Fruit fly (Drosophila melanogaster) whole organism, embryonic: Measurements from ENCODE around the gene Pex1.
A peak's percentile ranks its signal among the peaks of the same experiment; 100 is the strongest.

ENCODE experiments used
- Atf6 ChIP-seq: fragments of 200-800 bp; sonication (Bioruptor generic); IDR thresholded peaks from 2 replicates; pipeline ENCODE4 v1.3.6; 2022; ENCODE audit warnings: missing biosample characterization, missing genetic modification characterization
- B-H2 ChIP-seq: fragments of 200-800 bp; sonication (Bioruptor generic); optimal IDR thresholded peaks from 2 replicates; lab custom pipeline; 2018; ENCODE audit warnings: missing biosample characterization, mild to moderate bottlenecking, missing genetic modification characterization
- CG10209 ChIP-seq: fragments of 200-800 bp; sonication (Bioruptor generic); optimal IDR thresholded peaks from 3 replicates; lab custom pipeline; 2017; ENCODE audit warnings: missing biosample characterization, mild to moderate bottlenecking, missing genetic modification characterization, missing genetic modification reagents
- CG10274 ChIP-seq: fragments of 200-800 bp; sonication (Bioruptor generic); optimal IDR thresholded peaks from 3 replicates; lab custom pipeline; 2017; ENCODE audit warnings: missing biosample characterization, mild to moderate bottlenecking, missing genetic modification characterization
- CG10366 ChIP-seq: fragments of 200-800 bp; sonication (Bioruptor generic); IDR thresholded peaks from 2 replicates; pipeline ENCODE4 v1.3.6; 2022; ENCODE audit warnings: missing biosample characterization, missing genetic modification characterization
- CG10654 ChIP-seq: fragments of 200-800 bp; sonication (Bioruptor generic); optimal IDR thresholded peaks from 2 replicates; lab custom pipeline; 2016; ENCODE audit warnings: missing biosample characterization, missing genetic modification characterization
- CG11085 ChIP-seq: fragments of 200-800 bp; sonication (Bioruptor generic); IDR thresholded peaks from 2 replicates; pipeline ENCODE4 v1.3.6; 2022; ENCODE audit warnings: missing biosample characterization, missing genetic modification characterization
- CG11247 ChIP-seq: fragments of 200-800 bp; sonication (Bioruptor generic); IDR thresholded peaks from 2 replicates; pipeline ENCODE4 v1.3.6; 2022; ENCODE audit warnings: missing biosample characterization, missing genetic modification characterization
- CG12299 ChIP-seq: fragments of 200-800 bp; sonication (Bioruptor generic); optimal IDR thresholded peaks from 2 replicates; lab custom pipeline; 2018; ENCODE audit warnings: missing biosample characterization, mild to moderate bottlenecking, missing genetic modification characterization
- CG12391 ChIP-seq: fragments of 200-800 bp; sonication (Bioruptor generic); optimal IDR thresholded peaks from 3 replicates; lab custom pipeline; 2018; ENCODE audit warnings: missing biosample characterization, mild to moderate bottlenecking, missing genetic modification characterization, moderate library complexity
- CG13287 ChIP-seq: fragments of 200-800 bp; sonication (Bioruptor generic); IDR thresholded peaks from 2 replicates; pipeline ENCODE4 v1.3.6; 2022; ENCODE audit warnings: missing biosample characterization, missing genetic modification characterization; ENCODE audit not compliant: partially characterized antibody
- CG13296 ChIP-seq: fragments of 200-800 bp; sonication (Bioruptor generic); optimal IDR thresholded peaks from 3 replicates; lab custom pipeline; 2018; ENCODE audit warnings: missing biosample characterization, mild to moderate bottlenecking, missing genetic modification characterization
- CG15011 ChIP-seq: fragments of 200-800 bp; sonication (Bioruptor generic); optimal IDR thresholded peaks from 3 replicates; lab custom pipeline; 2018; ENCODE audit warnings: missing biosample characterization, mild to moderate bottlenecking, missing genetic modification characterization
- CG15696 ChIP-seq: fragments of 200-800 bp; sonication (Bioruptor generic); optimal IDR thresholded peaks from 2 replicates; lab custom pipeline; 2019; ENCODE audit warnings: missing biosample characterization, mild to moderate bottlenecking, missing genetic modification characterization, moderate library complexity
- CG16815 ChIP-seq: fragments of 200-800 bp; sonication (Bioruptor generic); optimal IDR thresholded peaks from 3 replicates; lab custom pipeline; 2017; ENCODE audit warnings: missing biosample characterization, mild to moderate bottlenecking, missing genetic modification characterization
- CG17186 ChIP-seq: fragments of 200-800 bp; sonication (Bioruptor generic); optimal IDR thresholded peaks from 3 replicates; lab custom pipeline; 2017; ENCODE audit warnings: missing biosample characterization, missing genetic modification reagents, missing genetic modification characterization
- CG17359 ChIP-seq: fragments of 200-800 bp; sonication (Bioruptor generic); optimal IDR thresholded peaks from 3 replicates; lab custom pipeline; 2018; ENCODE audit warnings: missing biosample characterization, mild to moderate bottlenecking, missing genetic modification characterization, moderate library complexity
- CG17385 ChIP-seq: fragments of 200-800 bp; sonication (Bioruptor generic); optimal IDR thresholded peaks from 3 replicates; lab custom pipeline; 2018; ENCODE audit warnings: missing biosample characterization, mild to moderate bottlenecking, missing genetic modification characterization
- CG4820 ChIP-seq: fragments of 200-800 bp; sonication (Bioruptor generic); optimal IDR thresholded peaks from 3 replicates; lab custom pipeline; 2016; ENCODE audit warnings: missing biosample characterization, missing genetic modification characterization
- CG7271 ChIP-seq: fragments of 200-800 bp; sonication (Bioruptor generic); optimal IDR thresholded peaks from 2 replicates; lab custom pipeline; 2018; ENCODE audit warnings: missing biosample characterization, mild to moderate bottlenecking, missing genetic modification characterization, moderate library complexity
- CG8089 ChIP-seq: fragments of 200-800 bp; sonication (Bioruptor generic); optimal IDR thresholded peaks from 3 replicates; lab custom pipeline; 2016; ENCODE audit warnings: missing biosample characterization, missing genetic modification characterization
- CG8281 ChIP-seq: fragments of 200-800 bp; sonication (Bioruptor generic); optimal IDR thresholded peaks from 2 replicates; lab custom pipeline; 2018; ENCODE audit warnings: missing biosample characterization, mild to moderate bottlenecking, missing genetic modification characterization, moderate library complexity
- CG9215 ChIP-seq: fragments of 200-800 bp; sonication (Bioruptor generic); IDR thresholded peaks from 2 replicates; pipeline ENCODE4 v1.3.6; 2022; ENCODE audit warnings: missing biosample characterization, missing genetic modification characterization
- CG9609 ChIP-seq: fragments of 200-800 bp; sonication (Bioruptor generic); optimal IDR thresholded peaks from 3 replicates; lab custom pipeline; 2016; ENCODE audit warnings: missing biosample characterization, missing genetic modification characterization
- CHES-1-like ChIP-seq: fragments of 200-800 bp; sonication (Bioruptor generic); optimal IDR thresholded peaks from 2 replicates; lab custom pipeline; 2016; ENCODE audit warnings: missing biosample characterization, missing genetic modification characterization
- D ChIP-seq, 2 experiments: fragments of 200-800 bp in 1 of 2; fragments of >200 bp in 1 of 2; sonication (Bioruptor generic) in 1 of 2; optimal IDR thresholded peaks; 2 replicates in 1 of 2; 3 replicates in 1 of 2; lab custom pipeline; 2017; ENCODE audit warnings: mild to moderate bottlenecking in 1 of 2, missing biosample characterization in 1 of 2, missing genetic modification characterization in 1 of 2, missing genetic modification reagents in 1 of 2
- D19B ChIP-seq: fragments of 200-800 bp; sonication (Bioruptor generic); optimal IDR thresholded peaks from 2 replicates; lab custom pipeline; 2017; ENCODE audit warnings: missing biosample characterization, mild to moderate bottlenecking, missing genetic modification characterization
- E2f2 ChIP-seq: fragments of 200-800 bp; sonication (Bioruptor generic); IDR thresholded peaks from 2 replicates; pipeline ENCODE4 v1.3.6; 2022; ENCODE audit warnings: missing biosample characterization, missing genetic modification characterization
- Kr ChIP-seq: fragments of 200-800 bp; sonication (Bioruptor generic); optimal IDR thresholded peaks from 2 replicates; lab custom pipeline; 2017; ENCODE audit warnings: missing biosample characterization, mild to moderate bottlenecking, missing genetic modification characterization
- Med ChIP-seq: fragments of 200-800 bp; sonication (Bioruptor generic); peaks from one replicate; lab custom pipeline; 2016; ENCODE audit warnings: missing biosample characterization, missing genetic modification characterization, mild to moderate bottlenecking, inconsistent platforms, moderate library complexity
- Oli ChIP-seq: fragments of 200-800 bp; sonication (Bioruptor generic); optimal IDR thresholded peaks from 2 replicates; lab custom pipeline; 2018; ENCODE audit warnings: missing biosample characterization, mild to moderate bottlenecking, missing genetic modification characterization, moderate library complexity
- Rfx ChIP-seq: fragments of 200-800 bp; sonication (Bioruptor generic); IDR thresholded peaks from 2 replicates; pipeline ENCODE4 v1.3.6; 2022; ENCODE audit warnings: missing biosample characterization, missing genetic modification characterization
- Scr ChIP-seq: fragments of 200-800 bp; sonication (Bioruptor generic); IDR thresholded peaks from 2 replicates; pipeline ENCODE4 v1.3.6; 2022; ENCODE audit warnings: missing biosample characterization, missing genetic modification characterization; ENCODE audit not compliant: partially characterized antibody
- Ssrp ChIP-seq: fragments of 200-800 bp; sonication (Bioruptor generic); optimal IDR thresholded peaks from 2 replicates; lab custom pipeline; 2018; ENCODE audit warnings: missing biosample characterization, mild to moderate bottlenecking, missing genetic modification characterization, moderate library complexity
- Xrp1 ChIP-seq: fragments of 200-800 bp; sonication (Bioruptor generic); IDR thresholded peaks from 2 replicates; pipeline ENCODE4 v1.3.6; 2022; ENCODE audit warnings: missing biosample characterization, missing genetic modification characterization
- bcd ChIP-seq: fragments of 200-800 bp; sonication (Bioruptor generic); optimal IDR thresholded peaks from 2 replicates; lab custom pipeline; 2017; ENCODE audit warnings: missing biosample characterization, mild to moderate bottlenecking, missing genetic modification characterization
- cg ChIP-seq: fragments of 200-800 bp; sonication (Bioruptor generic); optimal IDR thresholded peaks from 3 replicates; lab custom pipeline; 2019; ENCODE audit warnings: missing biosample characterization, mild to moderate bottlenecking, missing genetic modification characterization, moderate library complexity
- crol ChIP-seq: fragments of 200-800 bp; sonication (Bioruptor generic); IDR thresholded peaks from 2 replicates; pipeline ENCODE4 v1.3.6; 2022; ENCODE audit warnings: missing biosample characterization, missing genetic modification characterization
- hth ChIP-seq: fragments of >200 bp; optimal IDR thresholded peaks from 2 replicates; lab custom pipeline; 2017; ENCODE audit warnings: inconsistent platforms
- ind ChIP-seq: fragments of 200-800 bp; sonication (Bioruptor generic); optimal IDR thresholded peaks from 3 replicates; lab custom pipeline; 2016; ENCODE audit warnings: missing biosample characterization, missing genetic modification characterization
- insv ChIP-seq, 2 experiments: fragments of 200-800 bp; sonication (Bioruptor generic); optimal IDR thresholded peaks; 3 replicates each; lab custom pipeline; 2016 to 2018; ENCODE audit warnings: missing biosample characterization in 2 of 2, missing genetic modification characterization in 2 of 2
- ken ChIP-seq: fragments of 200-800 bp; sonication (Bioruptor generic); IDR thresholded peaks from 3 replicates; pipeline ENCODE4 v1.3.6; 2022; ENCODE audit warnings: missing biosample characterization, missing genetic modification characterization
- lola ChIP-seq, 3 experiments: fragments of >200 bp in 2 of 3; fragments of 200-800 bp in 1 of 3; sonication (Bioruptor generic) in 1 of 3; optimal IDR thresholded peaks; 2 replicates each; lab custom pipeline; 2017 to 2019; ENCODE audit warnings: missing biosample characterization in 3 of 3, missing genetic modification characterization in 3 of 3, mild to moderate bottlenecking in 1 of 3, moderate library complexity in 1 of 3
- pan ChIP-seq, 4 experiments: fragments of >200 bp in 3 of 4; fragments of 200-800 bp in 1 of 4; sonication (Bioruptor generic) in 1 of 4; optimal IDR thresholded peaks in 3 of 4; IDR thresholded peaks in 1 of 4; 2 replicates each; pipeline versions ENCODE4 v1.3.6 to Lab custom; 2017 to 2022; ENCODE audit warnings: missing biosample characterization in 2 of 4, missing genetic modification characterization in 2 of 4, mixed read lengths in 1 of 4
- pho ChIP-seq: fragments of 200-800 bp; sonication (Bioruptor generic); optimal IDR thresholded peaks from 2 replicates; lab custom pipeline; 2016; ENCODE audit warnings: missing biosample characterization, missing genetic modification characterization
- shn ChIP-seq: fragments of 200-800 bp; sonication (Bioruptor generic); optimal IDR thresholded peaks from 3 replicates; lab custom pipeline; 2016; ENCODE audit warnings: missing biosample characterization, missing genetic modification characterization
- twi ChIP-seq: fragments of 200-800 bp; optimal IDR thresholded peaks from 2 replicates; lab custom pipeline; 2019; ENCODE audit warnings: missing biosample characterization, mild to moderate bottlenecking, missing genetic modification characterization, moderate library complexity
- vfl ChIP-seq: fragments of 200-800 bp; sonication (Bioruptor generic); optimal IDR thresholded peaks from 2 replicates; lab custom pipeline; 2016; ENCODE audit warnings: missing biosample characterization, missing genetic modification characterization

Gene Pex1

DNA sequence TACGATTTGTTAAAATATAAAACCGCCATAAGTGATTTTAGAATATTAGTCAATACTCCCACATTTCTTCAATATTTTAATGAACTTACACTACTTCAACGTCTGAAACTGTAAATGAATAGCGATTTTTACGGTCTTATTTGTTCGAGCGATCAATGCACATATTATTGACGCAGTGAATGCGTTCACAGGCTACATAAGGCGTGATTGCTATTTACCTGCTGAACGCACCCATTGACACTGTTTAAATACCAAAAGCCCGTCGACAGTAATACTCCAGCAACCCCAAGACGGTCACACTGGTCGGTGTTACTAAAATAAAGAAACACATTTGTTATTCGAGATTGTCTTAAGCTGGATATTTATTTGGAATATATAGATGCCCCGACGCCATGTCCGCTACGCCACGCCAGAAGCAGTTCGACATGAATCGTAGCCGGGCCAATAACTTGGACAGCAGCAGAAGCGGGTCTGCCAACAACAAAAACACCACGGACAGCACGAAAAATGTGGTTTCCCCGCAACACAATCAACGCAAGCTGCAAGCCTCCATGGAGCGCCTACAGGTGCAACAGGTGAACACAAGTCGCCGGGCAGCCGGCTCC, 20.6 kb upstream of the Pex1 start, which contains the start of gene CG6833 (continued):
- TF ChIP-seq CG17359 (peak; percentile 55), CG11247 (GFP tag; lab: Robert Waterston, UW) (peak; percentile 82), shn (GFP tag; lab: Kevin White, UChicago) (peak; percentile 69), CG13287 (GFP tag; lab: Robert Waterston, UW) (peak; percentile 32), D (optimal IDR thresholded peaks at IDR 0.05; lab: Kevin White, UChicago) (no peak), D (GFP tag; optimal IDR thresholded peaks at IDR 0.05; lab: Kevin White, UChicago) (peak; percentile 58), CHES-1-like (GFP tag; lab: Kevin White, UChicago) (peak; percentile 77), CG7271 (tag; lab: Kevin White, UChicago) (peak; percentile 68), Ssrp (tag; lab: Kevin White, UChicago) (peak; percentile 29), insv (GFP tag; optimal IDR thresholded peaks at IDR 0.05; lab: Kevin White, UChicago) (no peak), Scr (GFP tag; lab: Robert Waterston, UW) (no peak), crol (GFP tag; lab: Robert Waterston, UW) (no peak), CG10274 (peak; percentile 6), CG15696 (tag; lab: Kevin White, UChicago) (peak; percentile 66), Xrp1 (GFP tag; lab: Robert Waterston, UW) (peak; percentile 80), CG12391 (tag; lab: Kevin White, UChicago) (peak; percentile 51), CG9609 (peak; percentile 78), B-H2 (peak; percentile 34), lola (GFP tag; optimal IDR thresholded peaks at IDR 0.05; lab: Kevin White, UChicago) (peak in 1 of 3 experiments; percentile 15), CG15011 (GFP tag; lab: Kevin White, UChicago) (no peak), CG17186 (GFP tag; lab: Kevin White, UChicago) (peak; percentile 46), cg (GFP tag; lab: Kevin White, UChicago) (no peak), D19B (GFP tag; lab: Kevin White, UChicago) (no peak), pan (optimal IDR thresholded peaks at IDR 0.05; lab: Kevin White, UChicago) (no peak), pan (GFP tag; optimal IDR thresholded peaks at IDR 0.05 in 1 of 2, IDR thresholded peaks at IDR 0.05 in 1 of 2) (peak in 1 of 2 experiments; percentile 84), CG9215 (GFP tag; lab: Robert Waterston, UW) (peak; percentile 68), twi (tag; lab: Kevin White, UChicago) (no peak), Kr (GFP tag; lab: Kevin White, UChicago) (no peak), Rfx (peak; percentile 93), CG10654 (GFP tag; lab: Kevin White, UChicago) (peak; percentile 61), bcd (GFP tag; lab: Kevin White, UChicago) (peak; percentile 70), ken (peak; percentile 87), ind (GFP tag; lab: Kevin White, UChicago) (peak; percentile 84), hth (lab: Kevin White, UChicago) (no peak), Med (GFP tag; lab: Kevin White, UChicago) (peak; percentile 96), pho (GFP tag; lab: Kevin White, UChicago) (peak; percentile 74), CG8281 (tag; lab: Kevin White, UChicago) (peak; percentile 15), CG10209 (GFP tag; lab: Kevin White, UChicago) (peak; percentile 39), CG12299 (tag; lab: Kevin White, UChicago) (no peak), CG13296 (GFP tag; lab: Kevin White, UChicago) (peak; percentile 41), CG10366 (peak; percentile 82), CG11085 (GFP tag; lab: Robert Waterston, UW) (peak; percentile 74), CG8089 (GFP tag; lab: Kevin White, UChicago) (no peak), vfl (GFP tag; lab: Kevin White, UChicago) (peak; percentile 41), CG17385 (GFP tag; lab: Kevin White, UChicago) (no peak), Oli (tag; lab: Kevin White, UChicago) (peak; percentile 7), E2f2 (GFP tag; lab: Robert Waterston, UW) (peak; percentile 26; the same call in 1 of the 2 replicates), Atf6 (GFP tag; lab: Robert Waterston, UW) (peak; percentile 64), CG16815 (GFP tag; lab: Kevin White, UChicago) (peak; percentile 35), CG4820 (GFP tag; lab: Kevin White, UChicago) (peak; percentile 69)
